Fruit fly (Drosophila melanogaster): ENCODE measurements around the gene CG13643.
A peak's percentile ranks its signal among the peaks of the same experiment; 100 is the strongest.

CG13643 gene

DNA sequence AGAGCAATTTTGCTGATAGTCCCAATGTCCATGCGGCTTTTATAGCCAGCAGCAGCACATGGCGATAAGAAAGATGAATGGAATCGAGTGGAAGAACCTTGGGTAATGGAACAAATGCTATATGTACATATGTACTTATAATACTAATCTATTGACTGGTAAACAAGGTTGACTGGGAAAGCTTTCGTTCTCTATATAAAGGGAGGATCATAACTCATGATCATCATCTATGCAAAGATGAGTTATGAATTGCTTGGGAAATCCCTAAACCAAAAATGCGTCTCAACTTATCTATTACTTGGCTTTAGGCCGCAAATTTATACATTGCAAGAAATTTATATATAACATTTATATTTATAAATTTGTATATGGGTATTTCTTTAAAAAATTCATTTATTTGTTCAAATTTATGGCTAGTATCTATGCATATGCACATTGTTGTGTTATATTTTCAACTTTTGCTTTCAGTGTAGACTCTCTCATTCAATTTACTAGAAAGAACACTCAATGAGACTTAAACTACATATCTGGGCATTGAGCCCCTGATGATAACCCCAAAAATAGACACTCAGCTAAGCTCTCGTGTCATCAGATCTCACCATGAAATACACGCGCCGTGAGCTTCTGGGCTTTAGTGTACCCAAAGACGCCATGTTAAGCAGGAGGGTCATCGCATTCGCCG is 40.9 kb downstream of the CG13643 start, which contains the start of the genes Srg1 and Elal (continued):
- TF ChIP-seq gro (GFP tag; optimal IDR thresholded peaks at IDR 0.05) (no peak), nerfin-2 (GFP tag; IDR thresholded peaks at IDR 0.05; ENCODE audit: partially characterized antibody) (no peak), bbx (GFP tag; IDR thresholded peaks at IDR 0.05; ENCODE audit: partially characterized antibody) (no peak), crp (GFP tag; optimal IDR thresholded peaks at IDR 0.05) (no peak), Fer1 (GFP tag; optimal IDR thresholded peaks at IDR 0.05) (no peak), PHDP (tag; optimal IDR thresholded peaks at IDR 0.05) (no peak), dati (GFP tag; IDR thresholded peaks at IDR 0.05) (no peak), insv (GFP tag; optimal IDR thresholded peaks at IDR 0.05) (no peak), CG8478 (optimal IDR thresholded peaks at IDR 0.05) (no peak), nmo (GFP tag; optimal IDR thresholded peaks at IDR 0.05) (peak; percentile 41), luna (GFP tag; optimal IDR thresholded peaks at IDR 0.05) (no peak), CTCF (GFP tag; optimal IDR thresholded peaks at IDR 0.05) (no peak), CG10431 (GFP tag; optimal IDR thresholded peaks at IDR 0.05) (no peak), CG12236 (GFP tag; optimal IDR thresholded peaks at IDR 0.05) (no peak), CG14441 (GFP tag; IDR thresholded peaks at IDR 0.05) (0 out of 2 replicates have a peak, but pooled peaks have one; percentile 5), Pdp1 (GFP tag; optimal IDR thresholded peaks at IDR 0.05) (no peak), CG31441 (GFP tag; IDR thresholded peaks at IDR 0.05) (no peak), CG15601 (tag; optimal IDR thresholded peaks at IDR 0.05) (peak; percentile 13), CG17361 (GFP tag; IDR thresholded peaks at IDR 0.05) (no peak), ci (GFP tag; IDR thresholded peaks at IDR 0.05) (no peak), E2f2 (GFP tag; IDR thresholded peaks at IDR 0.05) (peak; percentile 28; the same call in 1 of the 2 replicates), jumu (GFP tag; optimal IDR thresholded peaks at IDR 0.05) (no peak), MTF-1 (GFP tag; optimal IDR thresholded peaks at IDR 0.05; ENCODE audit: borderline replicate concordance) (no peak), vfl (GFP tag; optimal IDR thresholded peaks at IDR 0.05) (no peak), tna (GFP tag; IDR thresholded peaks at IDR 0.05; ENCODE audit: partially characterized antibody) (no peak), hb (GFP tag; IDR thresholded peaks at IDR 0.05; ENCODE audit: partially characterized antibody) (no peak), tll (GFP tag; optimal IDR thresholded peaks at IDR 0.05) (no peak), tx (GFP tag; optimal IDR thresholded peaks at IDR 0.05) (no peak), pb (GFP tag; optimal IDR thresholded peaks at IDR 0.05) (no peak), Hmx (GFP tag; optimal IDR thresholded peaks at IDR 0.05) (no peak), pho (GFP tag; optimal IDR thresholded peaks at IDR 0.05) (no peak), ase (GFP tag; IDR thresholded peaks at IDR 0.05) (no peak), Aef1 (GFP tag; IDR thresholded peaks at IDR 0.05) (no peak), CG2116 (GFP tag; optimal IDR thresholded peaks at IDR 0.05) (no peak), Ssrp (tag; optimal IDR thresholded peaks at IDR 0.05) (no peak), H15 (GFP tag; IDR thresholded peaks at IDR 0.05) (no peak), Lpt (GFP tag; optimal IDR thresholded peaks at IDR 0.05) (no peak), BEAF-32 (GFP tag; optimal IDR thresholded peaks at IDR 0.05) (no peak), slbo (GFP tag; IDR thresholded peaks at IDR 0.05) (peak; percentile 68; the same call in 1 of the 2 replicates), CG9727 (GFP tag; optimal IDR thresholded peaks at IDR 0.05) (peak; percentile 36), pita (GFP tag; optimal IDR thresholded peaks at IDR 0.05) (no peak), pnt (GFP tag; optimal IDR thresholded peaks at IDR 0.05) (no peak), CG7839 (tag; optimal IDR thresholded peaks at IDR 0.05) (peak; percentile 49), nom (GFP tag; optimal IDR thresholded peaks at IDR 0.05) (no peak), CG2889 (GFP tag; IDR thresholded peaks at IDR 0.05) (no peak), CG3281 (GFP tag; optimal IDR thresholded peaks at IDR 0.05) (peak; percentile 19), cg (GFP tag; optimal IDR thresholded peaks at IDR 0.05) (no peak), Max (GFP tag; optimal IDR thresholded peaks at IDR 0.05) (no peak), CG2712 (tag; optimal IDR thresholded peaks at IDR 0.05) (peak; percentile 40), sna (GFP tag; IDR thresholded peaks at IDR 0.05; ENCODE audit: partially characterized antibody) (no peak)
